Worm (Caenorhabditis elegans) whole organism, L4 larva: ENCODE results near the gene srd-26.

Experiments
- aha-1 ChIP-seq: fragments of 150-350 bp; peaks from one replicate; lab custom pipeline; 2014; ENCODE audit warnings: missing biosample characterization, missing genetic modification characterization
- dpl-1 ChIP-seq: fragments of 150-350 bp; optimal IDR thresholded peaks from 2 replicates; lab custom pipeline; 2014; ENCODE audit warnings: missing biosample characterization, missing genetic modification reagents, missing genetic modification characterization
- dve-1 ChIP-seq: sonication (generic microtip); optimal IDR thresholded peaks from 2 replicates; lab custom pipeline; 2017; ENCODE audit warnings: antibody characterized with exemption, mild to moderate bottlenecking, missing genetic modification characterization, missing compliant biosample characterization; ENCODE audit not compliant: insufficient read depth
- lin-13 ChIP-seq: fragments of 150-350 bp; optimal IDR thresholded peaks from 2 replicates; lab custom pipeline; 2014; ENCODE audit warnings: missing biosample characterization, missing genetic modification reagents, missing genetic modification characterization
- lin-29 ChIP-seq: fragments of 200-800 bp; sonication (Bioruptor generic); IDR thresholded peaks from 2 replicates; pipeline ENCODE4 v1.3.6; 2022; ENCODE audit warnings: missing genetic modification reagents, missing genetic modification characterization, missing compliant biosample characterization
- lir-3 ChIP-seq: sonication (generic microtip); optimal IDR thresholded peaks from 2 replicates; lab custom pipeline; 2016; ENCODE audit warnings: mild to moderate bottlenecking, missing genetic modification characterization, missing compliant biosample characterization
- mxl-3 ChIP-seq: fragments of 200-800 bp; sonication (Bioruptor generic); optimal IDR thresholded peaks from 2 replicates; lab custom pipeline; 2018; ENCODE audit warnings: mild to moderate bottlenecking, missing genetic modification characterization, missing compliant biosample characterization
- nhr-111 ChIP-seq: fragments of 200-800 bp; sonication (Bioruptor generic); optimal IDR thresholded peaks from 2 replicates; lab custom pipeline; 2018; ENCODE audit warnings: mild to moderate bottlenecking, missing genetic modification characterization, missing compliant biosample characterization
- pha-4 ChIP-seq, 2 experiments: fragments of 150-350 bp in 1 of 2; fragments of 200-800 bp in 1 of 2; sonication (Bioruptor generic) in 1 of 2; IDR thresholded peaks in 1 of 2; optimal IDR thresholded peaks in 1 of 2; 2 replicates each; pipeline versions ENCODE4 v1.3.6 to Lab custom; 2014 to 2022; ENCODE audit warnings: missing genetic modification characterization in 2 of 2, missing genetic modification reagents in 2 of 2, missing biosample characterization in 1 of 2, missing compliant biosample characterization in 1 of 2
- unc-130 ChIP-seq: sonication (generic microtip); optimal IDR thresholded peaks from 2 replicates; lab custom pipeline; 2016; ENCODE audit warnings: missing genetic modification reagents, missing genetic modification characterization, missing compliant biosample characterization
- zag-1 ChIP-seq: fragments of 150-350 bp; optimal IDR thresholded peaks from 2 replicates; lab custom pipeline; 2014; ENCODE audit warnings: missing biosample characterization, missing genetic modification characterization
- ztf-11 ChIP-seq: fragments of 150-350 bp; optimal IDR thresholded peaks from 2 replicates; lab custom pipeline; 2014; ENCODE audit warnings: missing biosample characterization, missing genetic modification characterization

DNA sequence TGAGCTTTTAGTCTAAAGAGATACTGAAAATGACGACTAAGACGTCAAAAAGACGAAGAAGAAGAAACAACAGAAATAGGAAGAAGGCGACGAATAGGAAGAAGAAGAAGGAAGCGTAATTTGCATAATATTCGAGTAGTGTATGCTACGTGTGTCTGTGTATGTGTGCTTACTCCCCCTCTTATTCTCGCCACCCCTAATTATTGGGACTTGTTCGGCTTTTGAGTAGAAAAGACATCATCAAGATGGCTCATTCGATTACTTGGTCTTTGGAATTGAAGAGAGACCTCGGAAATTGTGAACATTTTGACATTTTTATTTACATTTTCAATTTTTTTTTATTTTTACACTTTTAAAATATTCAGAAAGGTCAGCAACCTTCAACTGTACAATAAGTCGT, 32.6 kb downstream of the srd-26 start:
- TF ChIP-seq nhr-111 (GFP tag; lab: Kevin White, UChicago) (no peak), ztf-11 (tag; lab: Kevin White, UChicago) (no peak), zag-1 (no peak), lir-3 (tag; lab: Kevin White, UChicago) (no peak), dve-1 (tag; lab: Kevin White, UChicago) (no peak), dpl-1 (GFP tag; lab: Kevin White, UChicago) (no peak), lin-13 (GFP tag; lab: Kevin White, UChicago) (no peak), pha-4 (GFP tag; IDR thresholded peaks at IDR 0.05; lab: Robert Waterston, UW) (no peak), pha-4 (tag; optimal IDR thresholded peaks at IDR 0.05; lab: Kevin White, UChicago) (no peak), aha-1 (no peak), lin-29 (GFP tag; lab: Robert Waterston, UW) (no peak), unc-130 (no peak), mxl-3 (no peak)
